Fruit fly (Drosophila melanogaster) Kc167 (cell line): ENCODE data around the gene CG5445.

ENCODE experiments used
- Myc ChIP-seq: fragments of >200 bp; optimal IDR thresholded peaks from 2 replicates; lab custom pipeline; 2017; ENCODE audit warnings: missing external identifiers
- Sin3A ChIP-seq: fragments of >200 bp; optimal IDR thresholded peaks from 2 replicates; lab custom pipeline; 2018; ENCODE audit warnings: missing external identifiers
- h ChIP-seq: fragments of >200 bp; optimal IDR thresholded peaks from 3 replicates; lab custom pipeline; 2018; ENCODE audit warnings: missing external identifiers
- insv ChIP-seq: fragments of >200 bp; optimal IDR thresholded peaks from 3 replicates; lab custom pipeline; 2018; ENCODE audit warnings: missing external identifiers
- psq ChIP-seq: fragments of >200 bp; optimal IDR thresholded peaks from 2 replicates; lab custom pipeline; 2017; ENCODE audit warnings: missing external identifiers
- ttk ChIP-seq: sonication (Bioruptor generic); optimal IDR thresholded peaks from 2 replicates; lab custom pipeline; 2017; ENCODE audit warnings: missing external identifiers

- TF ChIP-seq psq (no peak), ttk (lab: Kevin White, UChicago) (no peak), Sin3A (no peak), insv (lab: Kevin White, UChicago) (no peak), h (lab: Kevin White, UChicago) (no peak), Myc (lab: Kevin White, UChicago) (no peak)
Measured at dm6 chrX:17329933-17330674, 47.8 kb downstream of the CG5445 start.
